Worm (Caenorhabditis elegans): Measurements from ENCODE around the gene F38H4.5.

Gene F38H4.5

ce11 chrIV:11859995-11860605, 8.1 kb downstream of the F38H4.5 start, which contains the start of gene mob-1 (continued):
- TF ChIP-seq snpc-4 (GFP tag; optimal IDR thresholded peaks at IDR 0.05) (no peak), snpc-4 (tag; optimal IDR thresholded peaks at IDR 0.05) (no peak), ets-4 (GFP tag; optimal IDR thresholded peaks at IDR 0.05) (no peak), pbrm-1 (GFP tag; IDR thresholded peaks at IDR 0.05) (0 out of 2 replicates have a peak, but pooled peaks have one; percentile 43), F39B2.1 (GFP tag; IDR thresholded peaks at IDR 0.05) (0 out of 2 replicates have a peak, but pooled peaks have one; percentile 48), lsy-27 (tag; optimal IDR thresholded peaks at IDR 0.05; ENCODE audit: borderline replicate concordance, insufficient read depth) (no peak), Y67H2A.10 (GFP tag; conservative IDR thresholded peaks at IDR 0.05) (no peak), C06A6.2 (GFP tag; conservative IDR thresholded peaks at IDR 0.05) (no peak), F33H1.4 (GFP tag; IDR thresholded peaks at IDR 0.05) (no peak; the same call in 1 of the 2 replicates), nhr-90 (tag; optimal IDR thresholded peaks at IDR 0.05) (no peak), F37B4.10 (GFP tag; IDR thresholded peaks at IDR 0.05) (no peak), rec-8 (tag; optimal IDR thresholded peaks at IDR 0.05) (no peak), ceh-40 (GFP tag; IDR thresholded peaks at IDR 0.05) (no peak), ztf-28 (GFP tag; IDR thresholded peaks at IDR 0.05) (no peak), aptf-2 (GFP tag; conservative IDR thresholded peaks at IDR 0.05) (no peak), mcd-1 (GFP tag; IDR thresholded peaks at IDR 0.05) (peak; percentile 47), lin-35 (GFP tag; optimal IDR thresholded peaks at IDR 0.05) (no peak), attf-6 (GFP tag; IDR thresholded peaks at IDR 0.05) (peak; percentile 59; the same call in 1 of the 2 replicates), madf-8 (GFP tag; conservative IDR thresholded peaks at IDR 0.05) (0 out of 2 replicates have a peak, but pooled peaks have one; percentile 8), dpff-1 (tag; optimal IDR thresholded peaks at IDR 0.05) (no peak), B0336.3 (GFP tag; IDR thresholded peaks at IDR 0.05) (peak; percentile 75), Y53G8AR.9 (GFP tag; conservative IDR thresholded peaks at IDR 0.05) (peak; percentile 69), ama-1 (optimal IDR thresholded peaks at IDR 0.05) (no peak), ama-1 (GFP tag; optimal IDR thresholded peaks at IDR 0.05) (no peak), atf-7 (tag; optimal IDR thresholded peaks at IDR 0.05) (no peak)

ce11 chrIV:11863428-11863827, 11.4 kb downstream of the F38H4.5 start:
- TF ChIP-seq dpl-1 (GFP tag; optimal IDR thresholded peaks at IDR 0.05) (no peak), snpc-3.4 (tag; optimal IDR thresholded peaks at IDR 0.05) (no peak), efl-1 (GFP tag; optimal IDR thresholded peaks at IDR 0.05) (no peak), F10E7.11 (tag; optimal IDR thresholded peaks at IDR 0.05) (no peak), lin-40 (tag; optimal IDR thresholded peaks at IDR 0.05) (no peak), F23B12.7 (tag; optimal IDR thresholded peaks at IDR 0.05; ENCODE audit: insufficient read depth) (no peak), lin-54 (GFP tag; optimal IDR thresholded peaks at IDR 0.05) (no peak), pbrm-1 (GFP tag; IDR thresholded peaks at IDR 0.05) (no peak), attf-5 (GFP tag; optimal IDR thresholded peaks at IDR 0.05) (no peak)

ce11 chrIV:11864226-11864625, 12.2 kb downstream of the F38H4.5 start, which contains the start of gene trpa-1:
trpa-1 (plus strand) TSS chrIV:11864526.
- TF ChIP-seq ekl-4 (GFP tag; IDR thresholded peaks at IDR 0.05) (no peak), B0035.1 (tag; optimal IDR thresholded peaks at IDR 0.05) (no peak), ztf-22 (GFP tag; optimal IDR thresholded peaks at IDR 0.05) (no peak), ceh-100 (GFP tag; IDR thresholded peaks at IDR 0.05) (no peak), gei-17 (GFP tag; optimal IDR thresholded peaks at IDR 0.05) (no peak), athp-1 (tag; optimal IDR thresholded peaks at IDR 0.05) (no peak), unc-130 (GFP tag; optimal IDR thresholded peaks at IDR 0.05) (no peak), xnd-1 (tag; optimal IDR thresholded peaks at IDR 0.05) (no peak), F23B12.7 (tag; optimal IDR thresholded peaks at IDR 0.05; ENCODE audit: insufficient read depth) (no peak), ceh-79 (tag; optimal IDR thresholded peaks at IDR 0.05) (no peak), tlf-1 (GFP tag; optimal IDR thresholded peaks at IDR 0.05) (no peak), let-607 (tag; optimal IDR thresholded peaks at IDR 0.05) (no peak)

All from whole organism, young adult.